Fruit fly (Drosophila melanogaster) whole organism, embryonic: ENCODE results near the gene Rack1.

ENCODE experiments used
- ATbp ChIP-seq: fragments of 200-800 bp; sonication (Bioruptor generic); optimal IDR thresholded peaks from 2 replicates; lab custom pipeline; 2017; ENCODE audit warnings: missing biosample characterization, mild to moderate bottlenecking, missing genetic modification characterization, missing genetic modification reagents
- Adf1 ChIP-seq: fragments of 200-800 bp; sonication (Bioruptor generic); IDR thresholded peaks from 2 replicates; pipeline ENCODE4 v1.3.6; 2022; ENCODE audit warnings: missing biosample characterization, missing genetic modification characterization
- BtbVII ChIP-seq: fragments of 200-800 bp; sonication (Bioruptor generic); optimal IDR thresholded peaks from 3 replicates; lab custom pipeline; 2017; ENCODE audit warnings: missing biosample characterization, mild to moderate bottlenecking, missing genetic modification characterization
- C15 ChIP-seq: fragments of 200-800 bp; sonication (Bioruptor generic); IDR thresholded peaks from 3 replicates; pipeline ENCODE4 v1.3.6; 2022; ENCODE audit warnings: missing biosample characterization, missing genetic modification characterization
- CG10267 ChIP-seq: fragments of 200-800 bp; sonication (Bioruptor generic); optimal IDR thresholded peaks from 2 replicates; lab custom pipeline; 2018; ENCODE audit warnings: missing biosample characterization, mild to moderate bottlenecking, missing genetic modification characterization, moderate library complexity
- CG10274 ChIP-seq: fragments of 200-800 bp; sonication (Bioruptor generic); optimal IDR thresholded peaks from 3 replicates; lab custom pipeline; 2017; ENCODE audit warnings: missing biosample characterization, mild to moderate bottlenecking, missing genetic modification characterization
- CG11560 ChIP-seq: fragments of 200-800 bp; sonication (Bioruptor generic); IDR thresholded peaks from 3 replicates; pipeline ENCODE4 v1.3.6; 2022; ENCODE audit warnings: missing biosample characterization, missing genetic modification characterization
- CG13123 ChIP-seq: fragments of 200-800 bp; sonication (Bioruptor generic); optimal IDR thresholded peaks from 2 replicates; lab custom pipeline; 2016; ENCODE audit warnings: missing biosample characterization, missing genetic modification characterization
- CG13624 ChIP-seq: fragments of 200-800 bp; sonication (Bioruptor generic); optimal IDR thresholded peaks from 2 replicates; lab custom pipeline; 2016; ENCODE audit warnings: missing biosample characterization, missing genetic modification characterization
- CG14014 ChIP-seq: fragments of 200-800 bp; sonication (Bioruptor generic); IDR thresholded peaks from 2 replicates; pipeline ENCODE4 v1.3.6; 2022; ENCODE audit warnings: missing biosample characterization, missing genetic modification characterization
- CG14860 ChIP-seq: fragments of 200-800 bp; sonication (Bioruptor generic); IDR thresholded peaks from 3 replicates; pipeline ENCODE4 v1.3.6; 2022; ENCODE audit warnings: missing biosample characterization, missing genetic modification characterization; ENCODE audit not compliant: partially characterized antibody
- CG17361 ChIP-seq: fragments of 200-800 bp; sonication (Bioruptor generic); IDR thresholded peaks from 3 replicates; pipeline ENCODE4 v1.3.6; 2022; ENCODE audit warnings: missing biosample characterization, missing genetic modification characterization
- CG17568 ChIP-seq: fragments of 200-800 bp; sonication (Bioruptor generic); optimal IDR thresholded peaks from 2 replicates; lab custom pipeline; 2018; ENCODE audit warnings: missing biosample characterization, mild to moderate bottlenecking, missing genetic modification characterization, moderate library complexity
- CG18599 ChIP-seq: fragments of 200-800 bp; sonication (Bioruptor generic); optimal IDR thresholded peaks from 3 replicates; lab custom pipeline; 2017; ENCODE audit warnings: missing biosample characterization, missing genetic modification characterization, mild to moderate bottlenecking, moderate library complexity, missing genetic modification reagents
- CG3995 ChIP-seq: fragments of 200-800 bp; sonication (Bioruptor generic); optimal IDR thresholded peaks from 3 replicates; lab custom pipeline; 2016; ENCODE audit warnings: missing biosample characterization, missing genetic modification characterization
- CG4707 ChIP-seq: fragments of 200-800 bp; sonication (Bioruptor generic); optimal IDR thresholded peaks from 2 replicates; lab custom pipeline; 2018; ENCODE audit warnings: missing biosample characterization, mild to moderate bottlenecking, missing genetic modification characterization, moderate library complexity
- CG4730 ChIP-seq: fragments of 200-800 bp; sonication (Bioruptor generic); IDR thresholded peaks from 2 replicates; pipeline ENCODE4 v1.3.6; 2022; ENCODE audit warnings: missing biosample characterization, missing genetic modification characterization
- CG4854 ChIP-seq: fragments of 200-800 bp; sonication (Bioruptor generic); optimal IDR thresholded peaks from 2 replicates; lab custom pipeline; 2016; ENCODE audit warnings: missing biosample characterization, missing genetic modification characterization, inconsistent platforms
- CG8478 ChIP-seq: fragments of >200 bp; optimal IDR thresholded peaks from 2 replicates; lab custom pipeline; 2018
- Camta ChIP-seq: fragments of 200-800 bp; sonication (Bioruptor generic); optimal IDR thresholded peaks from 2 replicates; lab custom pipeline; 2016; ENCODE audit warnings: missing biosample characterization, missing genetic modification characterization
- Dfd ChIP-seq, 2 experiments: fragments of >200 bp; optimal IDR thresholded peaks; 2 replicates each; lab custom pipeline; 2017; ENCODE audit warnings: missing biosample characterization in 2 of 2, missing genetic modification characterization in 2 of 2
- E2f1 ChIP-seq: fragments of 200-800 bp; sonication (Bioruptor generic); IDR thresholded peaks from 2 replicates; pipeline ENCODE4 v1.3.6; 2022; ENCODE audit warnings: missing biosample characterization, missing genetic modification characterization
- Elba2 ChIP-seq: fragments of 200-800 bp; sonication (Bioruptor generic); optimal IDR thresholded peaks from 3 replicates; lab custom pipeline; 2016; ENCODE audit warnings: missing biosample characterization, missing genetic modification characterization
- Gug ChIP-seq: fragments of 200-800 bp; sonication (Bioruptor generic); IDR thresholded peaks from 4 replicates; pipeline ENCODE4 v1.3.6; 2022; ENCODE audit warnings: missing biosample characterization, missing genetic modification characterization
- H2.0 ChIP-seq: fragments of 200-800 bp; sonication (Bioruptor generic); IDR thresholded peaks from 2 replicates; pipeline ENCODE4 v1.3.6; 2022; ENCODE audit warnings: missing biosample characterization, missing genetic modification characterization
- HLH4C ChIP-seq: fragments of 200-800 bp; sonication (Bioruptor generic); IDR thresholded peaks from 3 replicates; pipeline ENCODE4 v1.3.6; 2022; ENCODE audit warnings: missing biosample characterization, missing genetic modification characterization; ENCODE audit not compliant: partially characterized antibody
- Hsf ChIP-seq: fragments of 200-800 bp; sonication (Bioruptor generic); optimal IDR thresholded peaks from 3 replicates; lab custom pipeline; 2016; ENCODE audit warnings: missing biosample characterization, missing genetic modification characterization
- Med ChIP-seq: fragments of 200-800 bp; sonication (Bioruptor generic); peaks from one replicate; lab custom pipeline; 2016; ENCODE audit warnings: missing biosample characterization, missing genetic modification characterization, mild to moderate bottlenecking, inconsistent platforms, moderate library complexity
- Mes4 ChIP-seq: fragments of 200-800 bp; sonication (Bioruptor generic); optimal IDR thresholded peaks from 2 replicates; lab custom pipeline; 2016; ENCODE audit warnings: missing biosample characterization, missing genetic modification characterization
- Rx ChIP-seq: fragments of 200-800 bp; sonication (Bioruptor generic); IDR thresholded peaks from 2 replicates; pipeline ENCODE4 v1.3.6; 2022; ENCODE audit warnings: missing biosample characterization, missing genetic modification characterization
- Sin3A ChIP-seq: fragments of >200 bp; optimal IDR thresholded peaks from 2 replicates; lab custom pipeline; 2018
- Trl ChIP-seq, 3 experiments: fragments of >200 bp in 2 of 3; fragments of 200-800 bp in 1 of 3; sonication (Bioruptor generic) in 1 of 3; optimal IDR thresholded peaks; 2 replicates in 1 of 3; 3 replicates in 2 of 3; lab custom pipeline; 2016 to 2017; ENCODE audit warnings: missing biosample characterization in 1 of 3, missing genetic modification characterization in 1 of 3
- Usf ChIP-seq: fragments of 200-800 bp; sonication (Bioruptor generic); optimal IDR thresholded peaks from 2 replicates; lab custom pipeline; 2017; ENCODE audit warnings: missing genotype, missing biosample characterization, missing genetic modification characterization
- Xrp1 ChIP-seq: fragments of 200-800 bp; sonication (Bioruptor generic); IDR thresholded peaks from 2 replicates; pipeline ENCODE4 v1.3.6; 2022; ENCODE audit warnings: missing biosample characterization, missing genetic modification characterization
- ase ChIP-seq: fragments of 200-800 bp; sonication (Bioruptor generic); IDR thresholded peaks from 3 replicates; pipeline ENCODE4 v1.3.6; 2022; ENCODE audit warnings: missing biosample characterization, missing genetic modification characterization
- ash1 ChIP-seq: fragments of 200-800 bp; sonication (Bioruptor generic); optimal IDR thresholded peaks from 2 replicates; lab custom pipeline; 2018; ENCODE audit warnings: missing biosample characterization, mild to moderate bottlenecking, missing genetic modification characterization
- bowl ChIP-seq: fragments of 200-800 bp; sonication (Bioruptor generic); IDR thresholded peaks from 2 replicates; pipeline ENCODE4 v1.3.6; 2022; ENCODE audit warnings: missing biosample characterization, missing genetic modification characterization
- crp ChIP-seq, 2 experiments: fragments of 200-800 bp; sonication (Bioruptor generic); optimal IDR thresholded peaks; 2 replicates in 1 of 2; 3 replicates in 1 of 2; lab custom pipeline; 2017; ENCODE audit warnings: missing biosample characterization in 2 of 2, missing genetic modification characterization in 2 of 2, mild to moderate bottlenecking in 1 of 2, moderate library complexity in 1 of 2
- esg ChIP-seq: fragments of 200-800 bp; sonication (Bioruptor generic); conservative IDR thresholded peaks from 2 replicates; pipeline ENCODE4 v1.3.6; 2022; ENCODE audit warnings: missing biosample characterization, missing genetic modification characterization
- fd96Cb ChIP-seq: fragments of 200-800 bp; sonication (Bioruptor generic); optimal IDR thresholded peaks from 2 replicates; lab custom pipeline; 2018; ENCODE audit warnings: missing biosample characterization, mild to moderate bottlenecking, missing genetic modification characterization, moderate library complexity
- gfzf ChIP-seq: fragments of 200-800 bp; sonication (Bioruptor generic); optimal IDR thresholded peaks from 2 replicates; lab custom pipeline; 2016; ENCODE audit warnings: missing biosample characterization, mild to moderate bottlenecking, missing genetic modification characterization, moderate library complexity
- gro ChIP-seq: fragments of 200-800 bp; sonication (Bioruptor generic); optimal IDR thresholded peaks from 2 replicates; lab custom pipeline; 2016; ENCODE audit warnings: missing biosample characterization, missing genetic modification characterization
- gt ChIP-seq: fragments of 200-800 bp; sonication (Bioruptor generic); IDR thresholded peaks from 2 replicates; pipeline ENCODE4 v1.3.6; 2022; ENCODE audit warnings: missing biosample characterization, missing genetic modification characterization
- hbn ChIP-seq: fragments of 200-800 bp; sonication (Bioruptor generic); IDR thresholded peaks from 2 replicates; pipeline ENCODE4 v1.3.6; 2022; ENCODE audit warnings: missing biosample characterization, missing genetic modification characterization; ENCODE audit not compliant: partially characterized antibody
- lola ChIP-seq, 3 experiments: fragments of >200 bp in 2 of 3; fragments of 200-800 bp in 1 of 3; sonication (Bioruptor generic) in 1 of 3; optimal IDR thresholded peaks; 2 replicates each; lab custom pipeline; 2017 to 2019; ENCODE audit warnings: missing biosample characterization in 3 of 3, missing genetic modification characterization in 3 of 3, mild to moderate bottlenecking in 1 of 3, moderate library complexity in 1 of 3
- peb ChIP-seq: fragments of 200-800 bp; sonication (Bioruptor generic); IDR thresholded peaks from 2 replicates; pipeline ENCODE4 v1.3.6; 2022; ENCODE audit warnings: missing biosample characterization, missing genetic modification characterization
- pho ChIP-seq: fragments of 200-800 bp; sonication (Bioruptor generic); optimal IDR thresholded peaks from 2 replicates; lab custom pipeline; 2016; ENCODE audit warnings: missing biosample characterization, missing genetic modification characterization
- pros ChIP-seq: fragments of 200-800 bp; sonication (Bioruptor generic); optimal IDR thresholded peaks from 3 replicates; lab custom pipeline; 2019; ENCODE audit warnings: missing biosample characterization, mild to moderate bottlenecking, missing genetic modification characterization, moderate library complexity
- run ChIP-seq: fragments of 200-800 bp; sonication (Bioruptor generic); optimal IDR thresholded peaks from 3 replicates; lab custom pipeline; 2018; ENCODE audit warnings: missing biosample characterization, mild to moderate bottlenecking, missing genetic modification characterization
- tna ChIP-seq: fragments of 200-800 bp; sonication (Bioruptor generic); IDR thresholded peaks from 2 replicates; pipeline ENCODE4 v1.3.6; 2022; ENCODE audit warnings: missing biosample characterization, missing genetic modification characterization; ENCODE audit not compliant: partially characterized antibody
- unc-4 ChIP-seq: fragments of 200-800 bp; sonication (Bioruptor generic); IDR thresholded peaks from 2 replicates; pipeline ENCODE4 v1.3.6; 2022; ENCODE audit warnings: missing biosample characterization, missing genetic modification characterization; ENCODE audit not compliant: partially characterized antibody
- vvl ChIP-seq: fragments of 200-800 bp; sonication (Bioruptor generic); IDR thresholded peaks from 2 replicates; pipeline ENCODE4 v1.3.6; 2022; ENCODE audit warnings: missing biosample characterization, missing genetic modification characterization

Rack1 gene

DNA sequence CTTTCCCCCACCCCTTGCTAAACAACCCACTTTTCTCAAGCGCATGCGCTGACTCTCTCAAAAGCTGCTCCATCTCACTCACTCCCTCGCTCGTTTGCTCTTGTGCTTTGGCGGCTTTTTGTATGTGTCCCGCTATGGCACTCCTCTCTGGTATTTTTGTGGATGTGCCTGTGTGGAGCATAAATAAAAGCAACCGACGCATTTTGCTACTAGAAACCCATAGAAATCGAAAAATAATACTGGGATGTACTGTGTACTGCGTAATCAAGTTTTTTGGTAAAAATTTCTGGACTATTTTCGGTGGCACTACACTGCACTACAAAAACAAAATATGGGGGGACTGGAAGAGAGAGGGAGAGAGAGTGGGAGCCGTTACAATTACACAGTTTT, 17.4 kb downstream of the Rack1 start (continued):
- TF ChIP-seq CG11560 (tag; lab: Robert Waterston, UW) (no peak), Mes4 (GFP tag; lab: Kevin White, UChicago) (no peak), Sin3A (no peak), gt (GFP tag; lab: Robert Waterston, UW) (no peak), Xrp1 (GFP tag; lab: Robert Waterston, UW) (no peak), Gug (no peak), CG14014 (GFP tag; lab: Robert Waterston, UW) (peak; percentile 19; the same call in 1 of the 2 replicates), Camta (GFP tag; lab: Kevin White, UChicago) (no peak), bowl (GFP tag; lab: Robert Waterston, UW) (no peak), CG4707 (GFP tag; lab: Kevin White, UChicago) (peak; percentile 34), vvl (peak; percentile 49; the same call in 1 of the 2 replicates), unc-4 (GFP tag; lab: Robert Waterston, UW) (peak; percentile 17; the same call in 1 of the 2 replicates), hbn (GFP tag; lab: Robert Waterston, UW) (peak; percentile 26), Elba2 (GFP tag; lab: Kevin White, UChicago) (no peak), pho (GFP tag; lab: Kevin White, UChicago) (peak; percentile 22), gfzf (GFP tag; lab: Kevin White, UChicago) (peak; percentile 67), Dfd (GFP tag; optimal IDR thresholded peaks at IDR 0.05; lab: Kevin White, UChicago) (no peak), H2.0 (GFP tag; lab: Robert Waterston, UW) (no peak), Trl (optimal IDR thresholded peaks at IDR 0.05; lab: Kevin White, UChicago) (peak; percentile 83 to 97), Trl (GFP tag; optimal IDR thresholded peaks at IDR 0.05; lab: Kevin White, UChicago) (peak; percentile 64), lola (GFP tag; optimal IDR thresholded peaks at IDR 0.05; lab: Kevin White, UChicago) (no peak), tna (GFP tag; lab: Robert Waterston, UW) (no peak), CG10267 (tag; lab: Kevin White, UChicago) (no peak), BtbVII (GFP tag; lab: Kevin White, UChicago) (no peak), ash1 (GFP tag; lab: Kevin White, UChicago) (peak; percentile 28), ATbp (GFP tag; lab: Kevin White, UChicago) (no peak), gro (GFP tag; lab: Kevin White, UChicago) (peak; percentile 57), fd96Cb (tag; lab: Kevin White, UChicago) (no peak), CG14860 (GFP tag; lab: Robert Waterston, UW) (no peak), Med (peak; percentile 91), ase (GFP tag; lab: Robert Waterston, UW) (no peak), CG18599 (GFP tag; lab: Kevin White, UChicago) (peak; percentile 57), CG8478 (lab: Kevin White, UChicago) (no peak), peb (no peak), CG17568 (GFP tag; lab: Kevin White, UChicago) (peak; percentile 17), esg (no peak), CG10274 (GFP tag; lab: Kevin White, UChicago) (no peak), C15 (GFP tag; lab: Robert Waterston, UW) (no peak), CG4854 (GFP tag; lab: Kevin White, UChicago) (no peak), run (tag; lab: Kevin White, UChicago) (no peak), CG3995 (GFP tag; lab: Kevin White, UChicago) (no peak), CG13624 (GFP tag; lab: Kevin White, UChicago) (peak; percentile 61), HLH4C (no peak), Usf (GFP tag; lab: Kevin White, UChicago) (no peak), E2f1 (no peak; the same call in 1 of the 2 replicates), crp (GFP tag; optimal IDR thresholded peaks at IDR 0.05; lab: Kevin White, UChicago) (no peak), CG4730 (no peak), Hsf (GFP tag; lab: Kevin White, UChicago) (no peak), CG13123 (GFP tag; lab: Kevin White, UChicago) (no peak), CG17361 (GFP tag; lab: Robert Waterston, UW) (no peak), Rx (GFP tag; lab: Robert Waterston, UW) (no peak), pros (GFP tag; lab: Kevin White, UChicago) (peak; percentile 49), Adf1 (peak; percentile 74)
